Worm (Caenorhabditis elegans): ENCODE data around the gene argn-1.

The argn-1 gene

ce11 chrX:5603338-5603816 lies 26.4 kb upstream of the argn-1 start, which contains the start of gene F14D12.1:
Gene F14D12.1 (plus strand): TSS chrX:5603766.
- TF ChIP-seq sptf-1 (tag; optimal IDR thresholded peaks at IDR 0.05) (no peak), unc-120 (tag; optimal IDR thresholded peaks at IDR 0.05; ENCODE audit: poor library complexity, severe bottlenecking) (no peak), ces-1 (GFP tag; optimal IDR thresholded peaks at IDR 0.05) (no peak), lsy-2 (tag; optimal IDR thresholded peaks at IDR 0.05) (no peak), elt-1 (tag; optimal IDR thresholded peaks at IDR 0.05; ENCODE audit: borderline replicate concordance, insufficient read depth) (no peak), blmp-1 (tag; optimal IDR thresholded peaks at IDR 0.05) (no peak), ham-2 (GFP tag; optimal IDR thresholded peaks at IDR 0.05) (no peak), flh-1 (GFP tag; optimal IDR thresholded peaks at IDR 0.05) (no peak), tbx-8 (GFP tag; optimal IDR thresholded peaks at IDR 0.05) (no peak), zip-8 (tag; optimal IDR thresholded peaks at IDR 0.05) (no peak)

- TF ChIP-seq unc-120 (tag; optimal IDR thresholded peaks at IDR 0.05; ENCODE audit: poor library complexity, severe bottlenecking) (no peak), ces-1 (GFP tag; optimal IDR thresholded peaks at IDR 0.05) (no peak), pha-4 (tag; optimal IDR thresholded peaks at IDR 0.05) (no peak), drap-1 (GFP tag; optimal IDR thresholded peaks at IDR 0.05) (no peak), mep-1 (tag; optimal IDR thresholded peaks at IDR 0.05) (no peak), nhr-76 (tag; optimal IDR thresholded peaks at IDR 0.05) (no peak)
Observed at ce11 chrX:5605049-5605448, 24.8 kb upstream of the argn-1 start.

- TF ChIP-seq ham-2 (GFP tag; optimal IDR thresholded peaks at IDR 0.05) = no peak
- TF ChIP-seq ceh-83 (GFP tag; optimal IDR thresholded peaks at IDR 0.05) = no peak
- no peak for TF ChIP-seq nhr-12 (tag; optimal IDR thresholded peaks at IDR 0.05)
- no peak for TF ChIP-seq ceh-43 (GFP tag; optimal IDR thresholded peaks at IDR 0.05)
- TF ChIP-seq sem-2 (GFP tag; optimal IDR thresholded peaks at IDR 0.05) = no peak
- TF ChIP-seq M03D4.4 (tag; optimal IDR thresholded peaks at IDR 0.05) = no peak
- TF ChIP-seq zip-8 (tag; optimal IDR thresholded peaks at IDR 0.05) = no peak
- no peak for TF ChIP-seq ces-1 (GFP tag; optimal IDR thresholded peaks at IDR 0.05)
- TF ChIP-seq lin-32 (GFP tag; optimal IDR thresholded peaks at IDR 0.05) = no peak
- no peak for TF ChIP-seq drap-1 (GFP tag; optimal IDR thresholded peaks at IDR 0.05)
- TF ChIP-seq ceh-39 (tag; optimal IDR thresholded peaks at IDR 0.05) = no peak
- TF ChIP-seq mls-2 (tag; optimal IDR thresholded peaks at IDR 0.05) = no peak
- TF ChIP-seq bed-3 (GFP tag; optimal IDR thresholded peaks at IDR 0.05) = no peak
- no peak for TF ChIP-seq nhr-76 (tag; optimal IDR thresholded peaks at IDR 0.05)
- no peak for TF ChIP-seq unc-120 (tag; optimal IDR thresholded peaks at IDR 0.05; ENCODE audit: poor library complexity, severe bottlenecking)
- TF ChIP-seq elt-3 (tag; optimal IDR thresholded peaks at IDR 0.05) = no peak
- TF ChIP-seq pha-4 (tag; optimal IDR thresholded peaks at IDR 0.05) = no peak
- TF ChIP-seq blmp-1 (tag; optimal IDR thresholded peaks at IDR 0.05) = no peak
- TF ChIP-seq flh-1 (GFP tag; optimal IDR thresholded peaks at IDR 0.05) = no peak
Observed at ce11 chrX:5611155-5611554, 18.7 kb upstream of the argn-1 start, which contains the start of gene octr-1. Gene octr-1 (minus strand): TSS chrX:5611255.

- TF ChIP-seq nhr-237 (tag; optimal IDR thresholded peaks at IDR 0.05) (no peak), ceh-39 (tag; optimal IDR thresholded peaks at IDR 0.05) (no peak), mep-1 (tag; optimal IDR thresholded peaks at IDR 0.05) (no peak), zip-8 (tag; optimal IDR thresholded peaks at IDR 0.05) (no peak), elt-3 (tag; optimal IDR thresholded peaks at IDR 0.05) (no peak), unc-62 (GFP tag; optimal IDR thresholded peaks at IDR 0.05) (no peak), ceh-83 (GFP tag; optimal IDR thresholded peaks at IDR 0.05) (no peak)
Observed at ce11 chrX:5616000-5616399, 13.8 kb upstream of the argn-1 start.

ce11 chrX:5621793-5622192 lies 8.0 kb upstream of the argn-1 start:
- TF ChIP-seq zip-8 (tag; optimal IDR thresholded peaks at IDR 0.05) (no peak), ceh-39 (tag; optimal IDR thresholded peaks at IDR 0.05) (no peak), lin-32 (GFP tag; optimal IDR thresholded peaks at IDR 0.05) (no peak), nhr-12 (tag; optimal IDR thresholded peaks at IDR 0.05) (no peak), ham-2 (GFP tag; optimal IDR thresholded peaks at IDR 0.05) (no peak), lsy-2 (tag; optimal IDR thresholded peaks at IDR 0.05) (no peak), drap-1 (GFP tag; optimal IDR thresholded peaks at IDR 0.05) (no peak), unc-120 (tag; optimal IDR thresholded peaks at IDR 0.05; ENCODE audit: poor library complexity, severe bottlenecking) (no peak), ces-1 (GFP tag; optimal IDR thresholded peaks at IDR 0.05) (no peak), elt-1 (tag; optimal IDR thresholded peaks at IDR 0.05; ENCODE audit: borderline replicate concordance, insufficient read depth) (no peak), ceh-83 (GFP tag; optimal IDR thresholded peaks at IDR 0.05) (no peak), hlh-1 (tag; optimal IDR thresholded peaks at IDR 0.05) (no peak), bed-3 (GFP tag; optimal IDR thresholded peaks at IDR 0.05) (no peak), elt-3 (tag; optimal IDR thresholded peaks at IDR 0.05) (no peak), nhr-237 (tag; optimal IDR thresholded peaks at IDR 0.05) (no peak)

Measured in whole organism, mixed stage, embryonic.